Worm (Caenorhabditis elegans) whole organism, mixed stage, embryonic: ENCODE data around the gene C18D4.4.

Experiments used
- M03D4.4 ChIP-seq: sonication (generic microtip); optimal IDR thresholded peaks from 2 replicates; lab custom pipeline; 2017; ENCODE audit warnings: mild to moderate bottlenecking, missing genetic modification characterization, missing compliant biosample characterization
- bed-3 ChIP-seq: fragments of 200-800 bp; sonication (Bioruptor generic); optimal IDR thresholded peaks from 3 replicates; lab custom pipeline; 2018; ENCODE audit warnings: mild to moderate bottlenecking, missing genetic modification characterization, moderate library complexity, missing compliant biosample characterization
- blmp-1 ChIP-seq: fragments of 150-350 bp; optimal IDR thresholded peaks from 2 replicates; lab custom pipeline; 2014; ENCODE audit warnings: missing biosample characterization, missing genetic modification characterization
- ceh-39 ChIP-seq: fragments of 150-350 bp; optimal IDR thresholded peaks from 2 replicates; lab custom pipeline; 2014; ENCODE audit warnings: missing biosample characterization, missing genetic modification characterization
- ceh-43 ChIP-seq: fragments of 200-800 bp; sonication (Bioruptor generic); optimal IDR thresholded peaks from 2 replicates; lab custom pipeline; 2018; ENCODE audit warnings: mild to moderate bottlenecking, missing genetic modification characterization, moderate library complexity, missing compliant biosample characterization
- ceh-83 ChIP-seq: fragments of 200-800 bp; sonication (Bioruptor generic); optimal IDR thresholded peaks from 2 replicates; lab custom pipeline; 2018; ENCODE audit warnings: mild to moderate bottlenecking, missing genetic modification characterization, missing compliant biosample characterization
- ces-1 ChIP-seq: fragments of 150-350 bp; optimal IDR thresholded peaks from 2 replicates; lab custom pipeline; 2014; ENCODE audit warnings: missing biosample characterization, missing genetic modification reagents, missing genetic modification characterization
- cnd-1 ChIP-seq: fragments of 200-800 bp; sonication (Bioruptor generic); optimal IDR thresholded peaks from 2 replicates; lab custom pipeline; 2018; ENCODE audit warnings: mild to moderate bottlenecking, missing genetic modification characterization, missing compliant biosample characterization
- drap-1 ChIP-seq: fragments of 200-800 bp; sonication (Bioruptor generic); optimal IDR thresholded peaks from 3 replicates; lab custom pipeline; 2018; ENCODE audit warnings: mild to moderate bottlenecking, missing genetic modification characterization, missing compliant biosample characterization
- elt-1 ChIP-seq: sonication (generic microtip); optimal IDR thresholded peaks from 2 replicates; lab custom pipeline; 2017; ENCODE audit warnings: missing genetic modification characterization, mild to moderate bottlenecking, missing compliant biosample characterization, antibody characterized with exemption, moderate library complexity, borderline replicate concordance; ENCODE audit not compliant: insufficient read depth
- elt-3 ChIP-seq: fragments of 150-350 bp; optimal IDR thresholded peaks from 2 replicates; lab custom pipeline; 2014; ENCODE audit warnings: missing biosample characterization, missing genetic modification characterization
- flh-1 ChIP-seq: fragments of 200-800 bp; sonication (Bioruptor generic); optimal IDR thresholded peaks from 2 replicates; lab custom pipeline; 2018; ENCODE audit warnings: mild to moderate bottlenecking, missing genetic modification characterization, moderate library complexity, missing compliant biosample characterization
- ham-2 ChIP-seq: fragments of 200-800 bp; sonication (Bioruptor generic); optimal IDR thresholded peaks from 2 replicates; lab custom pipeline; 2018; ENCODE audit warnings: mild to moderate bottlenecking, missing genetic modification characterization, missing compliant biosample characterization
- hlh-1 ChIP-seq: fragments of 150-350 bp; optimal IDR thresholded peaks from 2 replicates; lab custom pipeline; 2014; ENCODE audit warnings: missing biosample characterization, missing genetic modification reagents, missing genetic modification characterization
- lin-13 ChIP-seq: fragments of 150-350 bp; optimal IDR thresholded peaks from 2 replicates; lab custom pipeline; 2014; ENCODE audit warnings: missing biosample characterization, missing genetic modification characterization
- lin-32 ChIP-seq: fragments of 200-800 bp; sonication (Bioruptor generic); optimal IDR thresholded peaks from 2 replicates; lab custom pipeline; 2018; ENCODE audit warnings: mild to moderate bottlenecking, missing genetic modification characterization, missing compliant biosample characterization
- lsy-2 ChIP-seq: fragments of 150-350 bp; optimal IDR thresholded peaks from 2 replicates; lab custom pipeline; 2014; ENCODE audit warnings: missing biosample characterization, missing genetic modification characterization
- mab-5 ChIP-seq: fragments of 150-350 bp; optimal IDR thresholded peaks from 2 replicates; lab custom pipeline; 2014; ENCODE audit warnings: missing biosample characterization, missing genetic modification characterization
- mls-2 ChIP-seq: sonication (generic microtip); optimal IDR thresholded peaks from 2 replicates; lab custom pipeline; 2016; ENCODE audit warnings: mild to moderate bottlenecking, missing genetic modification characterization, moderate library complexity, missing compliant biosample characterization
- nhr-12 ChIP-seq: fragments of 150-350 bp; optimal IDR thresholded peaks from 2 replicates; lab custom pipeline; 2014; ENCODE audit warnings: missing biosample characterization, missing genetic modification characterization
- nhr-28 ChIP-seq: fragments of 150-350 bp; optimal IDR thresholded peaks from 2 replicates; lab custom pipeline; 2014; ENCODE audit warnings: missing biosample characterization, missing genetic modification characterization
- nhr-76 ChIP-seq: sonication (generic microtip); optimal IDR thresholded peaks from 2 replicates; lab custom pipeline; 2017; ENCODE audit warnings: missing biosample characterization, missing genetic modification characterization
- pha-4 ChIP-seq: fragments of 150-350 bp; optimal IDR thresholded peaks from 2 replicates; lab custom pipeline; 2018; ENCODE audit warnings: missing biosample characterization, missing genetic modification reagents, missing genetic modification characterization
- sem-2 ChIP-seq: fragments of 200-800 bp; sonication (Bioruptor generic); optimal IDR thresholded peaks from 2 replicates; lab custom pipeline; 2018; ENCODE audit warnings: mild to moderate bottlenecking, missing genetic modification characterization, missing compliant biosample characterization
- tbx-8 ChIP-seq: fragments of 200-800 bp; sonication (Bioruptor generic); optimal IDR thresholded peaks from 2 replicates; lab custom pipeline; 2018; ENCODE audit warnings: mild to moderate bottlenecking, missing genetic modification characterization, moderate library complexity, missing compliant biosample characterization
- unc-39 ChIP-seq: fragments of 150-350 bp; optimal IDR thresholded peaks from 2 replicates; lab custom pipeline; 2014; ENCODE audit warnings: missing biosample characterization, missing genetic modification characterization
- unc-62 ChIP-seq: fragments of 150-350 bp; optimal IDR thresholded peaks from 2 replicates; lab custom pipeline; 2014; ENCODE audit warnings: missing biosample characterization, missing genetic modification reagents, missing genetic modification characterization
- zip-8 ChIP-seq: fragments of 150-350 bp; optimal IDR thresholded peaks from 2 replicates; lab custom pipeline; 2014; ENCODE audit warnings: missing biosample characterization, missing genetic modification characterization
- ztf-11 ChIP-seq: fragments of 150-350 bp; optimal IDR thresholded peaks from 2 replicates; lab custom pipeline; 2014; ENCODE audit warnings: missing biosample characterization, missing genetic modification characterization

C18D4.4 gene

ce11 chrV:17531410-17531809 is at the start of gene C18D4.4:
Gene C18D4.4, minus strand, starts transcription at chrV:17531510.
- TF ChIP-seq nhr-28, result no peak
- TF ChIP-seq M03D4.4 (tag; lab: Kevin White, UChicago), result no peak
- no peak for TF ChIP-seq lin-32
- TF ChIP-seq ceh-83 (GFP tag; lab: Kevin White, UChicago), result no peak

- no peak for TF ChIP-seq drap-1 (GFP tag; lab: Kevin White, UChicago)
- no peak for TF ChIP-seq tbx-8 (GFP tag; lab: Kevin White, UChicago)
- TF ChIP-seq elt-1 (tag; lab: Kevin White, UChicago), result no peak
- no peak for TF ChIP-seq pha-4 (tag; lab: Kevin White, UChicago)
Measured at ce11 chrV:17580017-17580416, 48.7 kb upstream of the C18D4.4 start.

DNA sequence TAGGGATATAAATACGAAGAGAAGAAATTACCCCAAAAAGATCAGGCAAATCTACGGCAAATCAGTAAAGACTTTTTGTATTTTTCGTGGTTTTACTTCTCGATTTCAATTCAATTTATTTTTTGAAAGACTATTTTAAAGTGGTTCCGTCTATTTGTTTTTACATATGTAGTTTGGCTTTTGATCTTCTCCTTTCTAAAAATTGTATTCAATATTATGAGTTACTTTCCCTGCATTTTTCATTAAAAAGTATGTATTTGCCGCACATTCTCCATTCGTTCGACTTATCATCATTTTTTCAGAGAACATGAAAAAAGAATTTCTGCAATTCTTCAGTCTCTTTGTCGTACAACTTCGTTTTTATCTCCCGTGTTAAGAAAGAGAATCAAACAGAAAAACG is 35.5 kb upstream of the C18D4.4 start, which contains the start of gene C38D9.2:
Gene C38D9.2 (plus strand): TSS at position 301 of the 400 bp plus-strand sequence.
- TF ChIP-seq unc-62 (GFP tag; lab: Kevin White, UChicago), result no peak
- no peak for TF ChIP-seq ceh-43 (GFP tag; lab: Kevin White, UChicago)
- TF ChIP-seq lin-13 (tag; lab: Kevin White, UChicago), result no peak
- TF ChIP-seq mls-2 (tag; lab: Kevin White, UChicago), result no peak
- no peak for TF ChIP-seq nhr-28

ce11 chrV:17565903-17566302 is 34.6 kb upstream of the C18D4.4 start, which contains the start of gene fbxa-171:
Gene fbxa-171, minus strand, starts transcription at chrV:17566003.
- TF ChIP-seq ztf-11, result no peak
- TF ChIP-seq ces-1 (GFP tag; lab: Kevin White, UChicago), result no peak
- TF ChIP-seq lsy-2 (tag; lab: Kevin White, UChicago), result no peak
- no peak for TF ChIP-seq ceh-43 (GFP tag; lab: Kevin White, UChicago)
- no peak for TF ChIP-seq elt-1 (tag; lab: Kevin White, UChicago)
- no peak for TF ChIP-seq unc-39 (tag; lab: Kevin White, UChicago)
- TF ChIP-seq M03D4.4 (tag; lab: Kevin White, UChicago), result no peak
- no peak for TF ChIP-seq drap-1 (GFP tag; lab: Kevin White, UChicago)
- no peak for TF ChIP-seq elt-3 (tag; lab: Kevin White, UChicago)
- no peak for TF ChIP-seq zip-8 (tag; lab: Kevin White, UChicago)

DNA sequence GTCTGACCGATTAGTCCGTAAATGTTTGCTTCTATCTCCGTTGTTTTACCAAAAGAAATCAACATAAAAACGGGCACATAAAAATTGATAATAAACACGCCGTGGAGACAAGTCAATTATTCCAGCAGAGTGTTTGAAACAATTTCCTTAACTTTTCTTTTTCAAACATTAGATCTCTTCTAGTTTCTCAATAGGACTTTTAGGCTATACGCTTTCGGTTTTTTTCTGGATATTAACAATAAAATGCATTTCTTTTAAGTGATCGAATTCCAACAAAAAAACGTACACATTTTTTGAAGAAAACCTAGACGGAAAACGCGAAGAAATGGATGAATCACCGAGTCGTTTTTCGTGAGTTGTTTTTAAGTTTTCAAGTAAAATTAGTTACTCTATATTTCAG is 27.6 kb upstream of the C18D4.4 start, which contains the start of gene fbxa-172:
Gene fbxa-172 (plus strand): TSS at position 301 of the 400 bp plus-strand sequence.
- TF ChIP-seq nhr-76 (tag; lab: Kevin White, UChicago) (no peak), unc-62 (GFP tag; lab: Kevin White, UChicago) (no peak), ztf-11 (no peak), sem-2 (GFP tag; lab: Kevin White, UChicago) (no peak), flh-1 (GFP tag; lab: Kevin White, UChicago) (no peak), ces-1 (GFP tag; lab: Kevin White, UChicago) (no peak), bed-3 (GFP tag; lab: Kevin White, UChicago) (no peak), zip-8 (tag; lab: Kevin White, UChicago) (no peak), pha-4 (tag; lab: Kevin White, UChicago) (no peak), unc-39 (tag; lab: Kevin White, UChicago) (no peak), nhr-12 (no peak), hlh-1 (tag; lab: Kevin White, UChicago) (no peak), cnd-1 (tag; lab: Kevin White, UChicago) (no peak), ham-2 (GFP tag; lab: Kevin White, UChicago) (no peak)

DNA sequence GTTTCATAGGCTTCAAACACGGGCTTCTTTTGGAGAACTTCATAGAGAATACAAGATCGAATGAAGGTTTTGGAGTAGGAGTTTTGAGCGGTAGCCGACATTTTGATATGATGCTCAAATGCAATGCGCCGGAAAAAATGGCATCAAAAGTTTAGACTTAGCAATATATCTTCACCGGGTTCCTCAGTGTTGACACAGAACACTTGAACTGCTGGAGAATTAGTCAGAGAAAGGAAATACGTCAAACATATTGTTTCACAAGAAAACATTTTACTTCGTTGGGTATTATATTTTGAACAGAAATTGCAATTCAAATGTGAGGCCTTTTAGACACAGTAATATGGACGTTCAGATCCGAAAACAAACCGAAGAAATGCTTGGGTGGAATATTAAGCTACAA is 27.1 kb upstream of the C18D4.4 start, which contains the start of gene fbxa-174:
Gene fbxa-174 (minus strand): TSS at position 101 of the 400 bp plus-strand sequence.
- TF ChIP-seq nhr-76 (tag; lab: Kevin White, UChicago) (no peak), nhr-28 (no peak), hlh-1 (tag; lab: Kevin White, UChicago) (no peak), mls-2 (tag; lab: Kevin White, UChicago) (no peak), blmp-1 (tag; lab: Kevin White, UChicago) (no peak), ceh-39 (tag; lab: Kevin White, UChicago) (no peak), pha-4 (tag; lab: Kevin White, UChicago) (no peak), elt-3 (tag; lab: Kevin White, UChicago) (no peak), mab-5 (no peak), ham-2 (GFP tag; lab: Kevin White, UChicago) (no peak), unc-39 (tag; lab: Kevin White, UChicago) (no peak), ces-1 (GFP tag; lab: Kevin White, UChicago) (no peak)
